Worm (Caenorhabditis elegans): ENCODE data around the gene romo-1.

- TF ChIP-seq B0336.3 (GFP tag; IDR thresholded peaks at IDR 0.05) (no peak), pha-4 (tag; optimal IDR thresholded peaks at IDR 0.05) (no peak), egl-18 (GFP tag; IDR thresholded peaks at IDR 0.05) (no peak), snpc-4 (GFP tag; optimal IDR thresholded peaks at IDR 0.05) (no peak), snpc-4 (tag; optimal IDR thresholded peaks at IDR 0.05) (no peak), C17E4.6 (GFP tag; IDR thresholded peaks at IDR 0.05) (no peak), F57C9.4 (tag; optimal IDR thresholded peaks at IDR 0.05) (no peak), K11D2.4 (GFP tag; IDR thresholded peaks at IDR 0.05) (no peak), akir-1 (GFP tag; optimal IDR thresholded peaks at IDR 0.05) (no peak), zim-3 (tag; optimal IDR thresholded peaks at IDR 0.05) (no peak)
These were observed 46.4 kb upstream of the romo-1 start for ce11 chrII:13284148-13284547.

Measured in whole organism, young adult.